Fruit fly (Drosophila melanogaster): ENCODE results near the gene asf1.

asf1 gene

dm6 chr3L:19618072-19618958 lies at the start of gene asf1:
Gene asf1, plus strand, starts transcription at chr3L:19618894.
- TF ChIP-seq psq (optimal IDR thresholded peaks at IDR 0.05) (no peak), Sin3A (optimal IDR thresholded peaks at IDR 0.05) (no peak), insv (optimal IDR thresholded peaks at IDR 0.05) (no peak), Myc (optimal IDR thresholded peaks at IDR 0.05) (no peak), ttk (optimal IDR thresholded peaks at IDR 0.05) (no peak), h (optimal IDR thresholded peaks at IDR 0.05) (no peak)

DNA sequence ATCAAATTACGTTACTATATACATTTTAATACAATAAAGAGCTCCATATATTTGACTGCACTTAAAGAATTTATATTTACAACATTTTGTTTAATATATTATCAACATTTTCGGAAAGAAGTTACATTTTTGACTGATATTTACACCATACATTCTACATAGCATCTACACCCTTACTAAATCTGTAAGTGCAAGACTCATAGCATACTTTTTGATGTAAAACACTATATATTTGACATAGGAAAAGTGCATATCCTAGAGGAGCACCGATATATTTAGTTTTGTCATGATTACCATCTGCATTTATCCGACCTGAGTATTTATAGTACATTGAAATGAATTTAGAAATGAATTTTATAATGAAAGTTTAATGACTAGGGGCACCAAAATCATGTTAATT lies 49.7 kb upstream of the asf1 start:
- TF ChIP-seq h (optimal IDR thresholded peaks at IDR 0.05) (no peak), Sin3A (optimal IDR thresholded peaks at IDR 0.05) (no peak), psq (optimal IDR thresholded peaks at IDR 0.05) (no peak), ttk (optimal IDR thresholded peaks at IDR 0.05) (no peak), insv (optimal IDR thresholded peaks at IDR 0.05) (no peak), Myc (optimal IDR thresholded peaks at IDR 0.05) (no peak)

DNA sequence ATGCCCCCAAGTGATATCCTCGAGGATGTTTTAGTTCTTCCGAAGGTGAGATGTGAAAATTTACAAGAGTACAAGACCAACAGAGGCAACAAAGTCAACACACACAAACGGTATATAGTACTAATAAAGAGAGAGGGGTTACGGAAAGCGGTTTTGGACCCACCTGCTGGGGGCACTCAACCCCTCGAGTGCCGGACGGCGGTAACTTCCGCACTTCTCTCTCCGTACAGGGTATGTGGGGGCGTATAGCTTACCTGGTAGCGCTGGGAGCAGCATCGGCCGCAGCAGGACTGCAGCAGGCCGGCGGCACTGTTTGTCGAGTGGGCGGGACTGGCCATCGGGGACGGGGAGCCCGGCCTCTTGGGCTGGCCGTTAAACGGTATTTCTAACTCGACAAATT lies 49.3 kb upstream of the asf1 start:
- TF ChIP-seq Myc (optimal IDR thresholded peaks at IDR 0.05) (no peak), ttk (optimal IDR thresholded peaks at IDR 0.05) (no peak), h (optimal IDR thresholded peaks at IDR 0.05) (no peak), Sin3A (optimal IDR thresholded peaks at IDR 0.05) (no peak), insv (optimal IDR thresholded peaks at IDR 0.05) (no peak), psq (optimal IDR thresholded peaks at IDR 0.05) (no peak)

- TF ChIP-seq psq (optimal IDR thresholded peaks at IDR 0.05): no peak
- no peak for TF ChIP-seq ttk (optimal IDR thresholded peaks at IDR 0.05)
- TF ChIP-seq Sin3A (optimal IDR thresholded peaks at IDR 0.05): no peak
- TF ChIP-seq insv (optimal IDR thresholded peaks at IDR 0.05): no peak
- no peak for TF ChIP-seq h (optimal IDR thresholded peaks at IDR 0.05)
- TF ChIP-seq Myc (optimal IDR thresholded peaks at IDR 0.05): no peak
Measured at dm6 chr3L:19574452-19574851, 44.2 kb upstream of the asf1 start.

dm6 chr3L:19575650-19576049 lies 43.0 kb upstream of the asf1 start:
- TF ChIP-seq Sin3A (optimal IDR thresholded peaks at IDR 0.05): no peak

DNA sequence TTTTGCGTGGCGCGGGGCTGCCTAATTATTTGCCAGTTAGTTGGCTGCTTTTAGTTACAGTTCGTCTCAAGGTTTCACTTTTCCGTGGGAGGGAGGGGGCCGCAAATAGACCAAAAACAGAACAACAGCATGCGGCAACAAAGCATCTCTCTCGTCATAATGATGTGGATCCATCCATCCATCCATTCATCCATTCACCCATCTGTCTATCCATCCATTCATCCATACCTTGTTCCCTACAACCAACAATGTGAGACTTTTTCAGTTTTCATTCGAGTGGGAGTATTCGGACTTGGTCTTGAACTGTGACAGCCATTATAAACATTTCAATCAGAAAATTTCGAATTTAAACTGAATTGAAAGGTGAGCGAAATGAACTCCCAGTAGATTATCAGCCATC lies 39.3 kb upstream of the asf1 start:
- TF ChIP-seq h (optimal IDR thresholded peaks at IDR 0.05): no peak
- no peak for TF ChIP-seq psq (optimal IDR thresholded peaks at IDR 0.05)
- TF ChIP-seq Myc (optimal IDR thresholded peaks at IDR 0.05): no peak
- no peak for TF ChIP-seq ttk (optimal IDR thresholded peaks at IDR 0.05)
- TF ChIP-seq insv (optimal IDR thresholded peaks at IDR 0.05): no peak
- TF ChIP-seq Sin3A (optimal IDR thresholded peaks at IDR 0.05): no peak

DNA sequence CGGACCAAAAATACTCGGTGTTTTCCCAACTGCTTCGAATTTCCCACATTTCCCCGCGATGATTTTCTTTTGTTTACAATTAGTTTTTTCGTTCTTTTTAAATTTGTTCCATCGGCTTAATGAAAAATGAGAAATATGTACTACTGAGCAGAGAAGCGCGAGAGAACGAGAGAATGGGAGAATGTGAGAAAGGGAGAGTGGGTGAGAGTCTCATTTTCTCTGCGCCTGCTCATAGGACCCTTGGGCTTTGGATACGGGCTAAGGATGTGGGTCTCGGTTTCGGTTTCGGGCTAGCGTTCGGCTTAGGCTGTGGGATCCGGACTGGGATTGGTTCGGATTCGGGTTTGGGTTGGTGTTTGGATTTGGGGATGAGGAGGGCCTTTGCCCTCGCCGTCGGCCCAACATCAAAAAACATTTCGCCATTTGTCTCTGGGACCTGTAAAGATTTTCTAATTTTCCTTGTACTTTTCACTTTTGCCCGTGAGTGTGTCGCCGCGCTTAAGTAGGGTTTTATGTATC lies 37.9 kb upstream of the asf1 start:
- TF ChIP-seq h (optimal IDR thresholded peaks at IDR 0.05) (no peak), insv (optimal IDR thresholded peaks at IDR 0.05) (no peak), Sin3A (optimal IDR thresholded peaks at IDR 0.05) (no peak), Myc (optimal IDR thresholded peaks at IDR 0.05) (no peak), psq (optimal IDR thresholded peaks at IDR 0.05) (no peak), ttk (optimal IDR thresholded peaks at IDR 0.05) (no peak)

DNA sequence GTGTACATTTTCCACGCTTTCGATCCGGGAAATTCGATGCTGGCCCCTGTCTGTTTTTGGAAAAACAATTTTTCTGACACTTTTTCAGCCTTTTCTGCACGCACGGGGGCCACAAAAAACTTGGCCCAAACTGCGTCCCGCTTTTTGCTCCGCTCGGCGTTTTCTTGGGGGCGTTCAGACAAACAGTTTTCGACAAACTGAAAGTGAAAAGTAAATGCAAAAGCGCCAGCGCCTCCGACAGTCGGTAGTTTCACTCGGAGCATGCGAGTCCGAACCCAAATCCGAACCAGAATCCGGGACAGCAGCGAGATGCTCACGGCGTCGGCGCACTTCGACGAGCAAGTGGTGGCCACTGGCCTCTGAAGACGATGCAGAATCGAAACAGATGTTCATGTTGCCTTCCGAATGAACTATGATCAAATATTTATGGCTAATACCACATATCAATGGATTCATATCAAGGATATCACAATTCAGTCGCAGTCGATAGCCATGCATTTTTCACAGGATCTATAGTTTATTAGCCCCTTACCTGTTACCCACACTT lies 34.3 kb upstream of the asf1 start, which contains the start of gene Shal:
Shal (minus strand) TSS at position 200 of the 547 bp plus-strand sequence.
- no peak for TF ChIP-seq psq (optimal IDR thresholded peaks at IDR 0.05)
- no peak for TF ChIP-seq Myc (optimal IDR thresholded peaks at IDR 0.05)
- no peak for TF ChIP-seq Sin3A (optimal IDR thresholded peaks at IDR 0.05)
- TF ChIP-seq h (optimal IDR thresholded peaks at IDR 0.05): no peak

DNA sequence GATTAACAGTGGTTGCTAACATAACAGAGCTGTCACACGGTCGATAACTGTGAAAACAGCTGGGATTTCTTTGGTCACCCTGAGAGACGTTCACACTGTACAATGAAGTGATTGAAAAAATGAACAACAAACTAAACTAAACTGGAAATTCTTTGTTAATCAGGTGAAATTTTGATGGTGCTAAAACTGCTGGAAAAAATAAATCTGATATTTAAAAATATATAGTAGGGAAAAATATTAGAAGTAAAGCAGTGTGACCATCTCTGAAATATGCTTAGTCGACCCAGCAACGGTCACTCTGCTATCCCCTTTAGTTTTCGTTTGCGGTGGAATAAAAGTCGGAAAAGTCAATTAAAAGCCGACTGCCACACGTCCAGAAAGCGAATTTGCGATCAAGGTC lies 32.7 kb upstream of the asf1 start, which contains the start of the genes CG9231 and CG9330:
CG9231 (minus strand) TSS at position 25 of the 400 bp plus-strand sequence.
CG9330 (plus strand) TSS at position 275 of the 400 bp plus-strand sequence.
- TF ChIP-seq Sin3A (optimal IDR thresholded peaks at IDR 0.05) (no peak), psq (optimal IDR thresholded peaks at IDR 0.05) (no peak), Myc (optimal IDR thresholded peaks at IDR 0.05) (no peak), ttk (optimal IDR thresholded peaks at IDR 0.05) (no peak), insv (optimal IDR thresholded peaks at IDR 0.05) (no peak), h (optimal IDR thresholded peaks at IDR 0.05) (no peak)

DNA sequence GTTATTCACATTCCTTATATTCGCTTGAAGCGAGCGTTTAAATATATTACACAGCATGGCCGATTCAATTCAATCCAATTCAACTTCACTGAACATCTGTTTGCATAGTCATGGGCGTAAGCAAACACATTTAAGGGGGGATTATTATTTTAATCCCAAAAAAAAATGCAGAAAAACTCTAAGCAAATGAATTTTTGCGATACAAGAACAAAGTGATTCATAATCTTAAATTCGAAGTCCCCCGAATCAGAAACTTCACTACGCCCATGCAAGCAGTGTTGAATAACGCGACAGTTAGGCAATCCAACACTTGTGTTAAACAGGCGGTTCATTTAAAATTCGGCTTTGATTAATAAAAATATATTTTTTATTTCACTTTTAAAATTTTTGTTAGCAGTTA lies 28.3 kb upstream of the asf1 start, which contains the start of gene CG14100:
CG14100 (minus strand) TSS at position 103 of the 400 bp plus-strand sequence.
- TF ChIP-seq Myc (optimal IDR thresholded peaks at IDR 0.05): no peak
- no peak for TF ChIP-seq insv (optimal IDR thresholded peaks at IDR 0.05)
- no peak for TF ChIP-seq psq (optimal IDR thresholded peaks at IDR 0.05)
- no peak for TF ChIP-seq ttk (optimal IDR thresholded peaks at IDR 0.05)
- no peak for TF ChIP-seq h (optimal IDR thresholded peaks at IDR 0.05)
- TF ChIP-seq Sin3A (optimal IDR thresholded peaks at IDR 0.05): no peak

- no peak for TF ChIP-seq ttk (optimal IDR thresholded peaks at IDR 0.05)
- no peak for TF ChIP-seq insv (optimal IDR thresholded peaks at IDR 0.05)
- TF ChIP-seq Myc (optimal IDR thresholded peaks at IDR 0.05): no peak
- TF ChIP-seq h (optimal IDR thresholded peaks at IDR 0.05): no peak
- no peak for TF ChIP-seq psq (optimal IDR thresholded peaks at IDR 0.05)
- no peak for TF ChIP-seq Sin3A (optimal IDR thresholded peaks at IDR 0.05)
Measured at dm6 chr3L:19598369-19599148, 20.1 kb upstream of the asf1 start, which contains the start of the genes ash1 and Taf6. Gene ash1, minus strand, starts transcription at chr3L:19598755. Gene Taf6, plus strand, starts transcription at chr3L:19599088.

Measured in Kc167 (cell line).